Fruit fly (Drosophila melanogaster) whole organism, embryonic: ENCODE measurements around the gene CG11695.

Source experiments
- Aef1 ChIP-seq: fragments of 200-800 bp; sonication (Bioruptor generic); IDR thresholded peaks from 3 replicates; pipeline ENCODE4 v1.3.6; 2022; ENCODE audit warnings: missing biosample characterization, missing genetic modification characterization
- Antp ChIP-seq: fragments of 200-800 bp; sonication (Bioruptor generic); optimal IDR thresholded peaks from 3 replicates; lab custom pipeline; 2016; ENCODE audit warnings: missing biosample characterization, missing genetic modification characterization
- B-H2 ChIP-seq: fragments of 200-800 bp; sonication (Bioruptor generic); optimal IDR thresholded peaks from 2 replicates; lab custom pipeline; 2018; ENCODE audit warnings: missing biosample characterization, mild to moderate bottlenecking, missing genetic modification characterization
- Bteb2 ChIP-seq: fragments of 200-800 bp; sonication (Bioruptor generic); optimal IDR thresholded peaks from 2 replicates; lab custom pipeline; 2016; ENCODE audit warnings: missing biosample characterization, missing genetic modification characterization
- CG11398 ChIP-seq: fragments of 200-800 bp; sonication (Bioruptor generic); optimal IDR thresholded peaks from 2 replicates; lab custom pipeline; 2016; ENCODE audit warnings: missing biosample characterization, missing genetic modification characterization
- CG12104 ChIP-seq: fragments of 200-800 bp; sonication (Bioruptor generic); optimal IDR thresholded peaks from 3 replicates; lab custom pipeline; 2016; ENCODE audit warnings: missing biosample characterization, missing genetic modification characterization
- CG12769 ChIP-seq: fragments of 200-800 bp; sonication (Bioruptor generic); optimal IDR thresholded peaks from 2 replicates; lab custom pipeline; 2019; ENCODE audit warnings: missing biosample characterization, mild to moderate bottlenecking, missing genetic modification characterization, moderate library complexity
- CG13894 ChIP-seq: fragments of 200-800 bp; sonication (Bioruptor generic); optimal IDR thresholded peaks from 3 replicates; lab custom pipeline; 2018; ENCODE audit warnings: missing biosample characterization, mild to moderate bottlenecking, missing genetic modification characterization, moderate library complexity
- CG15601 ChIP-seq: fragments of 200-800 bp; sonication (Bioruptor generic); optimal IDR thresholded peaks from 3 replicates; lab custom pipeline; 2019; ENCODE audit warnings: missing biosample characterization, mild to moderate bottlenecking, missing genetic modification characterization, moderate library complexity
- CG17186 ChIP-seq: fragments of 200-800 bp; sonication (Bioruptor generic); optimal IDR thresholded peaks from 3 replicates; lab custom pipeline; 2017; ENCODE audit warnings: missing biosample characterization, missing genetic modification reagents, missing genetic modification characterization
- CG18476 ChIP-seq: fragments of 200-800 bp; sonication (Bioruptor generic); optimal IDR thresholded peaks from 2 replicates; lab custom pipeline; 2016; ENCODE audit warnings: missing biosample characterization, mild to moderate bottlenecking, missing genetic modification characterization
- CG18764 ChIP-seq: fragments of 200-800 bp; sonication (Bioruptor generic); optimal IDR thresholded peaks from 3 replicates; lab custom pipeline; 2016; ENCODE audit warnings: missing biosample characterization, missing genetic modification characterization
- CG2889 ChIP-seq: fragments of 200-800 bp; sonication (Bioruptor generic); IDR thresholded peaks from 3 replicates; pipeline ENCODE4 v1.3.6; 2022; ENCODE audit warnings: missing biosample characterization, missing genetic modification characterization
- CG30431 ChIP-seq: fragments of 200-800 bp; sonication (Bioruptor generic); optimal IDR thresholded peaks from 2 replicates; lab custom pipeline; 2017; ENCODE audit warnings: missing biosample characterization, missing genetic modification characterization
- CG3163 ChIP-seq: fragments of 200-800 bp; sonication (Bioruptor generic); optimal IDR thresholded peaks from 3 replicates; lab custom pipeline; 2016; ENCODE audit warnings: missing biosample characterization, missing genetic modification characterization
- CG4730 ChIP-seq: fragments of 200-800 bp; sonication (Bioruptor generic); IDR thresholded peaks from 2 replicates; pipeline ENCODE4 v1.3.6; 2022; ENCODE audit warnings: missing biosample characterization, missing genetic modification characterization
- CG5245 ChIP-seq: fragments of 200-800 bp; sonication (Bioruptor generic); optimal IDR thresholded peaks from 3 replicates; lab custom pipeline; 2016; ENCODE audit warnings: missing biosample characterization, missing genetic modification characterization
- CG6272 ChIP-seq: fragments of 200-800 bp; sonication (Bioruptor generic); IDR thresholded peaks from 2 replicates; pipeline ENCODE4 v1.3.6; 2022; ENCODE audit warnings: missing biosample characterization, missing genetic modification characterization
- CG8281 ChIP-seq: fragments of 200-800 bp; sonication (Bioruptor generic); optimal IDR thresholded peaks from 2 replicates; lab custom pipeline; 2018; ENCODE audit warnings: missing biosample characterization, mild to moderate bottlenecking, missing genetic modification characterization, moderate library complexity
- CG8290 ChIP-seq, 3 experiments: fragments of 200-800 bp; sonication (Bioruptor generic); optimal IDR thresholded peaks; 2 replicates each; lab custom pipeline; 2016 to 2019; ENCODE audit warnings: missing biosample characterization in 3 of 3, missing genetic modification characterization in 3 of 3, mild to moderate bottlenecking in 2 of 3, moderate library complexity in 1 of 3
- CG8359 ChIP-seq: fragments of 200-800 bp; sonication (Bioruptor generic); optimal IDR thresholded peaks from 2 replicates; lab custom pipeline; 2017; ENCODE audit warnings: missing biosample characterization, mild to moderate bottlenecking, missing genetic modification characterization, borderline replicate concordance
- CG8924 ChIP-seq: fragments of 200-800 bp; optimal IDR thresholded peaks from 3 replicates; lab custom pipeline; 2019; ENCODE audit warnings: missing biosample characterization, mild to moderate bottlenecking, missing genetic modification characterization, moderate library complexity
- CG8944 ChIP-seq: fragments of 200-800 bp; sonication (Bioruptor generic); optimal IDR thresholded peaks from 3 replicates; lab custom pipeline; 2016; ENCODE audit warnings: missing biosample characterization, missing genetic modification characterization
- CG9609 ChIP-seq: fragments of 200-800 bp; sonication (Bioruptor generic); optimal IDR thresholded peaks from 3 replicates; lab custom pipeline; 2016; ENCODE audit warnings: missing biosample characterization, missing genetic modification characterization
- CG9727 ChIP-seq: fragments of 200-800 bp; sonication (Bioruptor generic); optimal IDR thresholded peaks from 3 replicates; lab custom pipeline; 2017; ENCODE audit warnings: missing biosample characterization, mild to moderate bottlenecking, missing genetic modification characterization
- Dfd ChIP-seq, 2 experiments: fragments of >200 bp; optimal IDR thresholded peaks; 2 replicates each; lab custom pipeline; 2017; ENCODE audit warnings: missing biosample characterization in 2 of 2, missing genetic modification characterization in 2 of 2
- Dref ChIP-seq: fragments of 200-800 bp; sonication (Bioruptor generic); IDR thresholded peaks from 2 replicates; pipeline ENCODE4 v1.3.6; 2022; ENCODE audit warnings: missing biosample characterization, missing genetic modification characterization
- Gug ChIP-seq: fragments of 200-800 bp; sonication (Bioruptor generic); IDR thresholded peaks from 4 replicates; pipeline ENCODE4 v1.3.6; 2022; ENCODE audit warnings: missing biosample characterization, missing genetic modification characterization
- H2.0 ChIP-seq: fragments of 200-800 bp; sonication (Bioruptor generic); IDR thresholded peaks from 2 replicates; pipeline ENCODE4 v1.3.6; 2022; ENCODE audit warnings: missing biosample characterization, missing genetic modification characterization
- Hey ChIP-seq: fragments of 200-800 bp; sonication (Bioruptor generic); optimal IDR thresholded peaks from 3 replicates; lab custom pipeline; 2018; ENCODE audit warnings: missing biosample characterization, mild to moderate bottlenecking, missing genetic modification characterization
- NFAT ChIP-seq: fragments of 200-800 bp; sonication (Bioruptor generic); IDR thresholded peaks from 2 replicates; pipeline ENCODE4 v1.3.6; 2022; ENCODE audit warnings: missing biosample characterization, missing genetic modification characterization
- Nf-YB ChIP-seq: fragments of 200-800 bp; sonication (Bioruptor generic); optimal IDR thresholded peaks from 3 replicates; lab custom pipeline; 2019; ENCODE audit warnings: missing biosample characterization, mild to moderate bottlenecking, missing genetic modification characterization, moderate library complexity
- Sry-β ChIP-seq: fragments of 200-800 bp; sonication (Bioruptor generic); optimal IDR thresholded peaks from 2 replicates; lab custom pipeline; 2018; ENCODE audit warnings: missing biosample characterization, mild to moderate bottlenecking, missing genetic modification characterization, moderate library complexity
- Taf1 ChIP-seq: fragments of 200-800 bp; sonication (Bioruptor generic); IDR thresholded peaks from 2 replicates; pipeline ENCODE4 v1.3.6; 2022; ENCODE audit warnings: missing biosample characterization, missing genetic modification characterization
- Tbp ChIP-seq: fragments of >200 bp; optimal IDR thresholded peaks from 2 replicates; lab custom pipeline; 2018; ENCODE audit warnings: missing biosample characterization, missing genetic modification characterization
- bab2 ChIP-seq: fragments of 200-800 bp; sonication (Bioruptor generic); optimal IDR thresholded peaks from 2 replicates; lab custom pipeline; 2016; ENCODE audit warnings: missing biosample characterization, missing genetic modification characterization
- crol ChIP-seq: fragments of 200-800 bp; sonication (Bioruptor generic); IDR thresholded peaks from 2 replicates; pipeline ENCODE4 v1.3.6; 2022; ENCODE audit warnings: missing biosample characterization, missing genetic modification characterization
- dati ChIP-seq: fragments of 200-800 bp; sonication (Bioruptor generic); IDR thresholded peaks from 2 replicates; pipeline ENCODE4 v1.3.6; 2022; ENCODE audit warnings: missing biosample characterization, missing genetic modification characterization
- ham ChIP-seq: fragments of 200-800 bp; sonication (Bioruptor generic); IDR thresholded peaks from 2 replicates; pipeline ENCODE4 v1.3.6; 2022; ENCODE audit warnings: missing biosample characterization, missing genetic modification characterization
- maf-S ChIP-seq: fragments of 200-800 bp; sonication (Bioruptor generic); optimal IDR thresholded peaks from 2 replicates; lab custom pipeline; 2016; ENCODE audit warnings: missing biosample characterization, missing genetic modification characterization
- nau ChIP-seq: fragments of 200-800 bp; sonication (Bioruptor generic); optimal IDR thresholded peaks from 3 replicates; lab custom pipeline; 2017; ENCODE audit warnings: missing biosample characterization, mild to moderate bottlenecking, missing genetic modification characterization, missing genetic modification reagents
- oc ChIP-seq: fragments of 200-800 bp; sonication (Bioruptor generic); optimal IDR thresholded peaks from 2 replicates; lab custom pipeline; 2018; ENCODE audit warnings: missing biosample characterization, mild to moderate bottlenecking, missing genetic modification characterization, moderate library complexity
- salm ChIP-seq: fragments of 200-800 bp; sonication (Bioruptor generic); optimal IDR thresholded peaks from 2 replicates; lab custom pipeline; 2018; ENCODE audit warnings: missing biosample characterization, mild to moderate bottlenecking, missing genetic modification characterization
- sc ChIP-seq, 3 experiments: fragments of >200 bp in 2 of 3; fragments of 200-800 bp in 1 of 3; sonication (Bioruptor generic) in 1 of 3; optimal IDR thresholded peaks; 2 replicates in 2 of 3; 3 replicates in 1 of 3; lab custom pipeline; 2017; ENCODE audit warnings: mild to moderate bottlenecking in 1 of 3, missing biosample characterization in 1 of 3, missing genetic modification characterization in 1 of 3, missing genetic modification reagents in 1 of 3
- schlank ChIP-seq: fragments of 200-800 bp; sonication (Bioruptor generic); optimal IDR thresholded peaks from 2 replicates; lab custom pipeline; 2018; ENCODE audit warnings: missing biosample characterization, mild to moderate bottlenecking, missing genetic modification characterization
- sqz ChIP-seq: fragments of 200-800 bp; sonication (Bioruptor generic); optimal IDR thresholded peaks from 3 replicates; lab custom pipeline; 2018; ENCODE audit warnings: missing biosample characterization, mild to moderate bottlenecking, missing genetic modification characterization
- toy ChIP-seq: fragments of 200-800 bp; sonication (Bioruptor generic); IDR thresholded peaks from 2 replicates; pipeline ENCODE4 v1.3.6; 2022; ENCODE audit warnings: missing biosample characterization, missing genetic modification characterization

CG11695 gene

DNA sequence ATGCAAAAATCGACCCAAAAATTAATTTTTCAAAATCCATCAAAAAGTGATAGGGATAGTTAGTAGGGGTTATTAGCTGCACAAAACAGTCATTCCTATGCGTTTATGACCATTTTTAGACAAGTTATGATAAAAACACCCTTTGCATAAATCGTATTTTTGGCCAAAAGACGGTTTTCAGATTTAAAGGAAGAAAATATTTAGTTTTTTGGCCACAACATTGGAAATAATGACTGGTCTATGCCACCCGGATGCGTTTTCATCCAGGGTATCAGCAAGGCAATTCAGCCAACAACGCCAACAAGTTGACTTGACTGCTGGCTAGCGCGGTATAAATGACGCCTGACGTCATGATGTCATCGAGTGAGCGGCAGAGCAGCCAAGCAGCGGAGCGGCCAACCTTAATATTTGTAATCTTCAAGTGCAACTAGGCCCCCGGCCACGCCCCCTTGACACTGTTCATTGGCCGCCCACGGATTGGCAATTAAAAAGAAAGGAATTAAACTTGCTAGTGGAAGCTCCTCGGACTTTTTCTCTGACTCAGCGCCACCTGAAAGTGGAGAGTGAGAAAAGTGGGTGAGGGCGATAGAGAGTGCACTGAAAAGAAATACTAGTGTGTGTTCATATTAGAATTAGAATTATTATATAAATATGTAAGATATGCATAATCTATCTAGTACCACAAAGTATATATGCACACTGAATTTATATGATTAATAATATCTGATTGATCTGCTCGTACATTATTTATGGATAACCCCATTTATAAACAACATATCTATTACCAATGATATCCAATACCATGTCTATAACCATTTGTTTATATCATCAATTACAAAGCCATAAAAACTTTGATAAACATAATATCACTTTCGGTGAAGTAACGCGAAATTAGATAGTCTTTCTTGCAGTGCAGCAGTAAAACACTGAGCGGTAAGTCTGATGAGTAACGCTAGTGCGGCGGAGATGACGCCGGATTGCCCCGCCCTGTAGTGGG is 16.7 kb upstream of the CG11695 start (continued):
- peak; percentile 11 for TF ChIP-seq CG3163 (GFP tag; lab: Kevin White, UChicago)
- peak; percentile 47 for TF ChIP-seq bab2 (GFP tag; lab: Kevin White, UChicago)
- 0 out of 4 replicates have a peak, but pooled peaks have one; percentile 17 for TF ChIP-seq Gug
- peak; percentile 24 for TF ChIP-seq CG9609 (GFP tag; lab: Kevin White, UChicago)
- peak; percentile 61; the same call in 2 of the 3 replicates for TF ChIP-seq CG2889 (GFP tag; lab: Robert Waterston, UW)
- no peak for TF ChIP-seq dati (GFP tag; lab: Robert Waterston, UW)
- no peak for TF ChIP-seq CG11398
- no peak for TF ChIP-seq Hey (tag; lab: Kevin White, UChicago)
- no peak for TF ChIP-seq Sry-β
- peak; percentile 58 for TF ChIP-seq CG30431 (GFP tag; lab: Kevin White, UChicago)
- TF ChIP-seq CG17186 (GFP tag; lab: Kevin White, UChicago), result no peak
- no peak for TF ChIP-seq nau (GFP tag; lab: Kevin White, UChicago)
- TF ChIP-seq CG12104 (GFP tag; lab: Kevin White, UChicago), result peak; percentile 90
- TF ChIP-seq Nf-YB (GFP tag; lab: Kevin White, UChicago), result peak; percentile 75
- TF ChIP-seq CG8944 (GFP tag; lab: Kevin White, UChicago), result peak; percentile 36
- peak; percentile 23 for TF ChIP-seq CG18764 (GFP tag; lab: Kevin White, UChicago)
- no peak for TF ChIP-seq CG8290 (GFP tag; optimal IDR thresholded peaks at IDR 0.05; lab: Kevin White, UChicago)
- TF ChIP-seq CG8290 (tag; optimal IDR thresholded peaks at IDR 0.05; lab: Kevin White, UChicago), result peak in 1 of 2 experiments; percentile 62
- TF ChIP-seq H2.0 (GFP tag; lab: Robert Waterston, UW), result peak; percentile 58; the same call in 1 of the 2 replicates
- TF ChIP-seq ham (GFP tag; lab: Robert Waterston, UW), result 0 out of 2 replicates have a peak, but pooled peaks have one; percentile 15
- TF ChIP-seq CG12769, result no peak
- peak; percentile 77 for TF ChIP-seq CG15601
- peak; percentile 70 for TF ChIP-seq CG13894 (tag; lab: Kevin White, UChicago)
- TF ChIP-seq crol (GFP tag; lab: Robert Waterston, UW), result no peak
- no peak for TF ChIP-seq Dfd (GFP tag; optimal IDR thresholded peaks at IDR 0.05; lab: Kevin White, UChicago)
- no peak for TF ChIP-seq Tbp
- TF ChIP-seq CG9727, result peak; percentile 87
- peak; percentile 33 for TF ChIP-seq Antp (GFP tag; lab: Kevin White, UChicago)
- peak; percentile 19 for TF ChIP-seq schlank (tag; lab: Kevin White, UChicago)
- peak; percentile 79 for TF ChIP-seq sqz (GFP tag; lab: Kevin White, UChicago)
- TF ChIP-seq Aef1, result peak; percentile 39
- TF ChIP-seq NFAT (GFP tag; lab: Robert Waterston, UW), result no peak; the same call in 1 of the 2 replicates
- TF ChIP-seq Dref (GFP tag; lab: Robert Waterston, UW), result no peak
- peak; percentile 41 for TF ChIP-seq Bteb2 (GFP tag; lab: Kevin White, UChicago)
- TF ChIP-seq CG8281 (tag; lab: Kevin White, UChicago), result peak; percentile 61
- TF ChIP-seq salm, result peak; percentile 77
- TF ChIP-seq maf-S (GFP tag; lab: Kevin White, UChicago), result no peak
- TF ChIP-seq CG4730 (GFP tag; lab: Robert Waterston, UW), result peak; percentile 39; the same call in 1 of the 2 replicates
- peak; percentile 62 for TF ChIP-seq Taf1 (GFP tag; lab: Robert Waterston, UW)
- TF ChIP-seq CG8924, result peak; percentile 92
- TF ChIP-seq CG18476, result peak; percentile 8
- TF ChIP-seq CG8359 (GFP tag; lab: Kevin White, UChicago), result peak; percentile 68
- peak; percentile 62 for TF ChIP-seq oc (tag; lab: Kevin White, UChicago)
- TF ChIP-seq CG5245, result peak; percentile 64
- TF ChIP-seq toy (GFP tag; lab: Robert Waterston, UW), result 0 out of 2 replicates have a peak, but pooled peaks have one; percentile 21
- no peak for TF ChIP-seq sc (optimal IDR thresholded peaks at IDR 0.05; lab: Kevin White, UChicago)
- TF ChIP-seq sc (GFP tag; optimal IDR thresholded peaks at IDR 0.05; lab: Kevin White, UChicago), result peak; percentile 69
- TF ChIP-seq B-H2 (GFP tag; lab: Kevin White, UChicago), result peak; percentile 55
- TF ChIP-seq CG6272 (GFP tag; lab: Robert Waterston, UW), result no peak
